Fruit fly (Drosophila melanogaster): Measurements from ENCODE around the gene CG5938.

dm6 chr3R:27265330-27265729 is 9.3 kb upstream of the CG5938 start, which contains the start of the genes CG14262 and CG14260:
- TF ChIP-seq CG12605 (GFP tag; IDR thresholded peaks at IDR 0.05) = no peak
- no peak for TF ChIP-seq gl (tag; optimal IDR thresholded peaks at IDR 0.05)
- TF ChIP-seq EcR (GFP tag; optimal IDR thresholded peaks at IDR 0.05) = no peak
- no peak for TF ChIP-seq CG13204 (GFP tag; optimal IDR thresholded peaks at IDR 0.05)
- no peak for TF ChIP-seq Pif1A (GFP tag; optimal IDR thresholded peaks at IDR 0.05)
- TF ChIP-seq D1 (tag; optimal IDR thresholded peaks at IDR 0.05) = no peak
- no peak for TF ChIP-seq CG8159 (tag; optimal IDR thresholded peaks at IDR 0.05)
- TF ChIP-seq CG34367 (tag; optimal IDR thresholded peaks at IDR 0.05) = no peak
- no peak for TF ChIP-seq CG10348 (GFP tag; IDR thresholded peaks at IDR 0.05)
- TF ChIP-seq fd96Ca (GFP tag; IDR thresholded peaks at IDR 0.05) = no peak
- no peak for TF ChIP-seq CG32121 (GFP tag; IDR thresholded peaks at IDR 0.05)
- no peak for TF ChIP-seq CG14655 (GFP tag; optimal IDR thresholded peaks at IDR 0.05)
